Fruit fly (Drosophila melanogaster): ENCODE results near the gene Clp.
A peak's percentile ranks its signal among the peaks of the same experiment; 100 is the strongest.

The Clp gene

DNA sequence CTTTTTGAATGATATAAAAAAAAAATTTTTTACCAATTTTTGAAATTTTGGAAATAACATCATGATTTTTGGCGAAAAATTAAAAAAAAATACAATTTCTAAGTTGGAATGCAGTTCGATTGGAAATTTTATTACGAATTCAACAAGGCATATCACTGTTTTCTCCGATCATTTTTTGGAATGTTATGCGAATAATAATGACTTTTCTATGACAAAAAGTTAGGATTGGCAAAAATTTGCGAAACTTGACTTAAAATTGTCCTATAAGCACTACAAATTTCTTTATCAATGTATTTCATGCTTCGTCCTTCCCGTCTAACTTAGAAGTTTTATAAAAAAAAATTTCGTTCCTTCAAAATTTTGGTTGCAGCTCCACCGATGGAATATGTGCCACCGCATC lies 35.7 kb upstream of the Clp start, which contains the start of gene CG3544:
TSS of gene CG3544 (plus strand) at position 301 of the 400 bp plus-strand sequence.
- no peak for TF ChIP-seq Pif1B (GFP tag; optimal IDR thresholded peaks at IDR 0.05)
- no peak for TF ChIP-seq CG14655 (GFP tag; optimal IDR thresholded peaks at IDR 0.05)
- no peak for TF ChIP-seq gl (tag; optimal IDR thresholded peaks at IDR 0.05)
- TF ChIP-seq CG15710 (tag; optimal IDR thresholded peaks at IDR 0.05) = no peak

DNA sequence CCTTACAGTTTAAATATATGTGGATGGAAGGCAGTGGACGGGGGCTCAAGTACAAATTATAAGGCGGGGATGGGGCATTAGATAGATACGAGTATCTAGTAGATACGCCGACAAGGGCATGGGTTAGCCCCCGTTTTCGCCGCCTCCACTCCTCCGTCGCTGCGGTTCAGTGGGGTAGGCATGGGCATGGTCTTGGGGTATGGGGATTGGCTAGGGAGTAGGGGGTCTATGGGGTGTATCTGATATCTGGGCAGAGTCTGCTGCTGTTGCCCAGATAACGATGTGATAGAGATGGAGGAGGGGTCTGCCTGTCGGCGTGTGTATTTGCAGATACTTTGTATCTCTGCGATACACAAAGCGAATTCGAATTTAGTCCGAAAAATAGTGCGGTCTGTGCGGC lies 29.8 kb upstream of the Clp start:
- TF ChIP-seq CG9948 (tag; optimal IDR thresholded peaks at IDR 0.05) = no peak
- TF ChIP-seq CG32121 (GFP tag; IDR thresholded peaks at IDR 0.05) = no peak
- no peak for TF ChIP-seq Ets98B (GFP tag; IDR thresholded peaks at IDR 0.05)
- TF ChIP-seq Snoo (tag; optimal IDR thresholded peaks at IDR 0.05) = no peak
- TF ChIP-seq rn (GFP tag; IDR thresholded peaks at IDR 0.05) = no peak
- no peak for TF ChIP-seq CG4496 (GFP tag; IDR thresholded peaks at IDR 0.05)
- no peak for TF ChIP-seq D1 (tag; optimal IDR thresholded peaks at IDR 0.05)
- no peak for TF ChIP-seq gl (tag; optimal IDR thresholded peaks at IDR 0.05)
- TF ChIP-seq CG17806 (tag; optimal IDR thresholded peaks at IDR 0.05) = no peak
- no peak for TF ChIP-seq CG8159 (tag; optimal IDR thresholded peaks at IDR 0.05)
- TF ChIP-seq fd96Ca (GFP tag; IDR thresholded peaks at IDR 0.05) = no peak
- TF ChIP-seq CG12605 (GFP tag; IDR thresholded peaks at IDR 0.05) = no peak
- TF ChIP-seq CG14655 (GFP tag; optimal IDR thresholded peaks at IDR 0.05) = no peak
- no peak for TF ChIP-seq Pif1A (GFP tag; optimal IDR thresholded peaks at IDR 0.05)

DNA sequence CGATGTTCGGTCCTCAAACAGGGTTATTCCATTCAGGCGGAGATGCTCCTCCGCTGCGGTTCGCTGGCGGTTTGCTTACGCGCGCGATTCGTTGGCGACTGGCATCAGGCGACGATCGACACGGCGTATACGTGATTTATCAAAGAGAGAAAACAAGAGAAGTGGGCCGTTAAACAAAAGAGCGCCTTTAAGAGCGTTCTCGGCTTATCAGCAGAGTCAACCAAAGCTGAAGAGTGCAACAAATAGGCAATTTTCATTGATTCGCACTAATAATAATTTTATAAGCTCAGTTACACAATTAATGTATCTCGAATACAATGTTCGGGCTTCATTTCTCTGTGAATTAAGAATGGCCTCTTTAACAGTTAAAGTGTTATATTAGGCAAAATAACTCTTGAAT lies 29.1 kb upstream of the Clp start, which contains the start of gene Pkg21D:
TSS of gene Pkg21D (minus strand) at position 101 of the 400 bp plus-strand sequence.
- TF ChIP-seq EcR (GFP tag; optimal IDR thresholded peaks at IDR 0.05) (no peak), CG13204 (GFP tag; optimal IDR thresholded peaks at IDR 0.05) (no peak), CG17806 (tag; optimal IDR thresholded peaks at IDR 0.05) (no peak), CG15710 (tag; optimal IDR thresholded peaks at IDR 0.05) (no peak), CG12605 (GFP tag; IDR thresholded peaks at IDR 0.05) (no peak)

DNA sequence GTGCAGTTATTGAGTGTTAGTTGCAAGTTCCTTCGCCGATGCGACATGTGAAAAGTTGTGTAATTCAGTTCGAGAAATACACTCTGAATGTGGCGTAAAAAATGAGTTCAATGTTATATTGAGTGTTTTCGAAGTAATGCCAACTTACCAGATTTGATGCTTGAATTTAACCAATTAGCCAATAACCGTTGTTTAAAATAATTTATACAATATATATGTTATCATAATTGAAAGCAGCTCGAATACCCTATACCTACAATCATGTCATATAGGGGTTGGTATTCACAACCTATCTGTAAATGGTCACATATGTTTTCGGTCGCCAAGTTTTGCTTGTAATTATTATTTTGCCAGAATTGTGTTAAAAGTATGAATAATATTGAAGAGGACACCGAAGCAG lies 9.5 kb upstream of the Clp start, which contains the start of gene Nnf1b:
TSS of gene Nnf1b (plus strand) at position 301 of the 400 bp plus-strand sequence.
- TF ChIP-seq CG12605 (GFP tag; IDR thresholded peaks at IDR 0.05) (no peak), Ets98B (GFP tag; IDR thresholded peaks at IDR 0.05) (no peak), fd96Ca (GFP tag; IDR thresholded peaks at IDR 0.05) (no peak), Pif1B (GFP tag; optimal IDR thresholded peaks at IDR 0.05) (no peak), CG34367 (tag; optimal IDR thresholded peaks at IDR 0.05) (no peak), CG14655 (GFP tag; optimal IDR thresholded peaks at IDR 0.05) (no peak)

DNA sequence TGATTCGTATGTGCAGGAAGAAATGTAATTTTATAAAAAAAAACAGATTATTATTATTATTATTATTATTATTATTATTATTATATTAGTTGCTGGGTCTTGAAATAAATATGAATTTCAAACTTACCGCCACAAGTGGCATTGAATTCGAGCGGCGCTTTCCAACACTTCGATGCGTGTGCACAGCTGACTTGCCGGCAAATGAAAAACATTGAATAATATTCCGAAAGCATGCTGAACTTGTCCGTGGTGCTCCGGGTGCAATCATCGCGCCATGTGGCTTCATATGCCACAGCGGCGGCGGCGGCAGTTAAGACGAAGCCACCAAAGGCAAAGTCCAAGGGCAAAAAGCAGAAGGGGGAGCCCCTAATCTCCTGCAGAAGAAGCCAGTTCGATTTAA lies 8.4 kb upstream of the Clp start, which contains the start of gene Dbp21E2:
TSS of gene Dbp21E2 (plus strand) at position 180 of the 400 bp plus-strand sequence.
- no peak for TF ChIP-seq CG14655 (GFP tag; optimal IDR thresholded peaks at IDR 0.05)
- no peak for TF ChIP-seq D1 (tag; optimal IDR thresholded peaks at IDR 0.05)
- TF ChIP-seq Snoo (tag; optimal IDR thresholded peaks at IDR 0.05) = no peak
- no peak for TF ChIP-seq CG12605 (GFP tag; IDR thresholded peaks at IDR 0.05)
- TF ChIP-seq CG9948 (tag; optimal IDR thresholded peaks at IDR 0.05) = no peak
- no peak for TF ChIP-seq Pif1B (GFP tag; optimal IDR thresholded peaks at IDR 0.05)
- TF ChIP-seq fd96Ca (GFP tag; IDR thresholded peaks at IDR 0.05) = no peak
- TF ChIP-seq CG15710 (tag; optimal IDR thresholded peaks at IDR 0.05) = no peak
- TF ChIP-seq CG8301 (tag; optimal IDR thresholded peaks at IDR 0.05) = no peak

DNA sequence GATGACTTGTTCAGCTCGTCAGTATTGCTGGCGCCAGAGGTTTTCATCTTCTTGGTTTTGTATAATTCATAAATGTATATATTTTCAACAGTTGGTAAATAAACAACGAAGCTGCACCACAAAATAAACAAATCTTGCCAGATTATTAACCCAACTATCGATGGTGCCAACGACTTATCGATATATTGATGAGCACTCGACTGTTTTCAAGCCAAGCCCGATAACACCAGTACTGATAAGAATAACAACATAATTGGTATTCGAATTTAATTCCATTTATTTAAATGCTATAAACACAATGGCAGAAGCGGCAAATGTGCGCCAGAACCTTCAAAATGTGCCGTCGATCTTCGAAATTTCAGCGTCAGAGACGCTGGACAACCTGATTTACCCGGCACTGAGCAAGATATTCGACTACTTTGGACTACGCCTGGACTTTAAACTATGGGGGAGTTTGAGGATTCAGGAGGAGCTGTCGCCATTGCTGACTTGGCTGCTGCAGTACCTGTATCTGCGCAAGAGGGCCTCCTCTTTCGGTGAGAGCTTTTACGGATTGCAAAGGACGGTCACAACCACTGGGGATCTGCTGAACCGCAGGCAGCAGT lies 3.9 kb upstream of the Clp start, which contains the start of the genes Saf6 and Pex12:
TSS of gene Saf6 (minus strand) at position 166 of the 605 bp plus-strand sequence.
TSS of gene Pex12 (plus strand) at position 209 of the 605 bp plus-strand sequence.
- TF ChIP-seq CG17806 (tag; optimal IDR thresholded peaks at IDR 0.05) (no peak), gl (tag; optimal IDR thresholded peaks at IDR 0.05) (peak; percentile 2), CG13204 (GFP tag; optimal IDR thresholded peaks at IDR 0.05) (no peak)

DNA sequence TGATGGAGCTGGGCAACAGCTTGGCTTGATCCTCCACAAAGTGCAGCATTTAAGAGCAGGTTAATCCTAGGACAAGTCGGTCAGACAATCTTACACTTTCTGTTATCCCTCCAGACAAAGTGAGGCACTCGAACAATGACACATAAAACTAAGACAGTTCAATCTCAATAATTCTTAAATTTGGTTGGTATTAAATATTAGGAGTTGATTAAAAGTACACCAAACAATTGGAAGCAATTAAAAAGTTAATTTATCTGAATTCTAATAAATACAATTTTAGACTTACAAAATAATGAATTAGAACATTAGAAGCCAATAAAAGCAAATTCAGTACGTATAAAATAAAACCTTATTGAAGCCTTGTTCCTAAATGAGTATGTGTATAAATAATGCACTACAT lies 1.9 kb upstream of the Clp start, which contains the start of gene CG15880:
TSS of gene CG15880 (minus strand) at position 101 of the 400 bp plus-strand sequence.
- no peak for TF ChIP-seq CG34367 (tag; optimal IDR thresholded peaks at IDR 0.05)
- no peak for TF ChIP-seq CG13204 (GFP tag; optimal IDR thresholded peaks at IDR 0.05)
- no peak for TF ChIP-seq CG32121 (GFP tag; IDR thresholded peaks at IDR 0.05)
- TF ChIP-seq CG10348 (GFP tag; IDR thresholded peaks at IDR 0.05) = no peak
- no peak for TF ChIP-seq rn (GFP tag; IDR thresholded peaks at IDR 0.05)
- TF ChIP-seq fd96Ca (GFP tag; IDR thresholded peaks at IDR 0.05) = no peak
- TF ChIP-seq CG14655 (GFP tag; optimal IDR thresholded peaks at IDR 0.05) = no peak
- no peak for TF ChIP-seq Ets98B (GFP tag; IDR thresholded peaks at IDR 0.05)
- TF ChIP-seq Pif1B (GFP tag; optimal IDR thresholded peaks at IDR 0.05) = no peak
- no peak for TF ChIP-seq CG4496 (GFP tag; IDR thresholded peaks at IDR 0.05)
- no peak for TF ChIP-seq Snoo (tag; optimal IDR thresholded peaks at IDR 0.05)
- TF ChIP-seq CG8301 (tag; optimal IDR thresholded peaks at IDR 0.05) = no peak
- no peak for TF ChIP-seq EcR (GFP tag; optimal IDR thresholded peaks at IDR 0.05)
- no peak for TF ChIP-seq CG17806 (tag; optimal IDR thresholded peaks at IDR 0.05)
- TF ChIP-seq gl (tag; optimal IDR thresholded peaks at IDR 0.05) = no peak

Data from whole organism, pupa.